Fruit fly (Drosophila melanogaster) whole organism, embryonic: Measurements from ENCODE around the gene CG6180.

Source experiments
- Ada2b ChIP-seq: fragments of 200-800 bp; sonication (Bioruptor generic); IDR thresholded peaks from 2 replicates; pipeline ENCODE4 v1.3.6; 2022; ENCODE audit warnings: missing biosample characterization, missing genetic modification characterization
- Atf6 ChIP-seq: fragments of 200-800 bp; sonication (Bioruptor generic); IDR thresholded peaks from 2 replicates; pipeline ENCODE4 v1.3.6; 2022; ENCODE audit warnings: missing biosample characterization, missing genetic modification characterization
- B-H1 ChIP-seq: fragments of 200-800 bp; sonication (Bioruptor generic); IDR thresholded peaks from 3 replicates; pipeline ENCODE4 v1.3.6; 2022; ENCODE audit warnings: missing biosample characterization, missing genetic modification characterization
- Bgb ChIP-seq: fragments of 200-800 bp; sonication (Bioruptor generic); IDR thresholded peaks from 2 replicates; pipeline ENCODE4 v1.3.6; 2022; ENCODE audit warnings: missing biosample characterization, missing genetic modification characterization; ENCODE audit not compliant: partially characterized antibody
- CG11504 ChIP-seq: fragments of 200-800 bp; sonication (Bioruptor generic); optimal IDR thresholded peaks from 3 replicates; lab custom pipeline; 2019; ENCODE audit warnings: missing biosample characterization, mild to moderate bottlenecking, missing genetic modification characterization, moderate library complexity
- CG11696 ChIP-seq: fragments of 200-800 bp; sonication (Bioruptor generic); IDR thresholded peaks from 2 replicates; pipeline ENCODE4 v1.3.6; 2022; ENCODE audit warnings: missing biosample characterization, missing genetic modification characterization
- CG12391 ChIP-seq: fragments of 200-800 bp; sonication (Bioruptor generic); optimal IDR thresholded peaks from 3 replicates; lab custom pipeline; 2018; ENCODE audit warnings: missing biosample characterization, mild to moderate bottlenecking, missing genetic modification characterization, moderate library complexity
- CG1529 ChIP-seq: fragments of 200-800 bp; sonication (Bioruptor generic); optimal IDR thresholded peaks from 3 replicates; lab custom pipeline; 2018; ENCODE audit warnings: missing biosample characterization, missing genetic modification characterization
- CG17385 ChIP-seq: fragments of 200-800 bp; sonication (Bioruptor generic); optimal IDR thresholded peaks from 3 replicates; lab custom pipeline; 2018; ENCODE audit warnings: missing biosample characterization, mild to moderate bottlenecking, missing genetic modification characterization
- CG2129 ChIP-seq: fragments of 200-800 bp; sonication (Bioruptor generic); IDR thresholded peaks from 2 replicates; pipeline ENCODE4 v1.3.6; 2022; ENCODE audit warnings: missing biosample characterization, missing genetic modification characterization; ENCODE audit not compliant: partially characterized antibody
- CG32532 ChIP-seq: fragments of 200-800 bp; sonication (Bioruptor generic); IDR thresholded peaks from 2 replicates; pipeline ENCODE4 v1.3.6; 2022; ENCODE audit warnings: missing biosample characterization, missing genetic modification characterization
- CG32767 ChIP-seq: fragments of 200-800 bp; sonication (Bioruptor generic); IDR thresholded peaks from 2 replicates; pipeline ENCODE4 v1.3.6; 2022; ENCODE audit warnings: missing biosample characterization, missing genetic modification characterization
- CG6272 ChIP-seq: fragments of 200-800 bp; sonication (Bioruptor generic); IDR thresholded peaks from 2 replicates; pipeline ENCODE4 v1.3.6; 2022; ENCODE audit warnings: missing biosample characterization, missing genetic modification characterization
- CG6654 ChIP-seq: fragments of 200-800 bp; sonication (Bioruptor generic); optimal IDR thresholded peaks from 2 replicates; lab custom pipeline; 2017; ENCODE audit warnings: missing biosample characterization, mild to moderate bottlenecking, missing genetic modification characterization
- CG9609 ChIP-seq: fragments of 200-800 bp; sonication (Bioruptor generic); optimal IDR thresholded peaks from 3 replicates; lab custom pipeline; 2016; ENCODE audit warnings: missing biosample characterization, missing genetic modification characterization
- CkIIα-i1 ChIP-seq: fragments of 200-800 bp; sonication (Bioruptor generic); IDR thresholded peaks from 2 replicates; pipeline ENCODE4 v1.3.6; 2022; ENCODE audit warnings: missing biosample characterization, missing genetic modification characterization
- CrebB ChIP-seq: fragments of 200-800 bp; sonication (Bioruptor generic); optimal IDR thresholded peaks from 3 replicates; lab custom pipeline; 2018; ENCODE audit warnings: missing biosample characterization, mild to moderate bottlenecking, missing genetic modification characterization
- HLH54F ChIP-seq: fragments of 200-800 bp; sonication (Bioruptor generic); optimal IDR thresholded peaks from 3 replicates; lab custom pipeline; 2016; ENCODE audit warnings: missing biosample characterization, missing genetic modification characterization
- Hmr ChIP-seq: fragments of 200-800 bp; sonication (Bioruptor generic); optimal IDR thresholded peaks from 3 replicates; lab custom pipeline; 2017; ENCODE audit warnings: mild to moderate bottlenecking, missing biosample characterization, missing genetic modification reagents, missing genetic modification characterization
- Opbp ChIP-seq: fragments of 200-800 bp; sonication (Bioruptor generic); IDR thresholded peaks from 3 replicates; pipeline ENCODE4 v1.3.6; 2022; ENCODE audit warnings: missing biosample characterization, missing genetic modification characterization; ENCODE audit not compliant: partially characterized antibody
- Optix ChIP-seq: fragments of 200-800 bp; sonication (Bioruptor generic); IDR thresholded peaks from 3 replicates; pipeline ENCODE4 v1.3.6; 2022; ENCODE audit warnings: missing biosample characterization, missing genetic modification characterization
- Sox100B ChIP-seq: fragments of 200-800 bp; sonication (Bioruptor generic); optimal IDR thresholded peaks from 3 replicates; lab custom pipeline; 2018; ENCODE audit warnings: missing biosample characterization, mild to moderate bottlenecking, missing genetic modification characterization
- Sry-δ ChIP-seq: fragments of 200-800 bp; sonication (Bioruptor generic); optimal IDR thresholded peaks from 2 replicates; lab custom pipeline; 2016; ENCODE audit warnings: missing biosample characterization, missing genetic modification characterization
- Ssrp ChIP-seq: fragments of 200-800 bp; sonication (Bioruptor generic); optimal IDR thresholded peaks from 2 replicates; lab custom pipeline; 2018; ENCODE audit warnings: missing biosample characterization, mild to moderate bottlenecking, missing genetic modification characterization, moderate library complexity
- Usf ChIP-seq: fragments of 200-800 bp; sonication (Bioruptor generic); optimal IDR thresholded peaks from 2 replicates; lab custom pipeline; 2017; ENCODE audit warnings: missing genotype, missing biosample characterization, missing genetic modification characterization
- Xbp1 ChIP-seq: fragments of 200-800 bp; sonication (Bioruptor generic); optimal IDR thresholded peaks from 3 replicates; lab custom pipeline; 2016; ENCODE audit warnings: missing biosample characterization, mild to moderate bottlenecking, missing genetic modification characterization
- ase ChIP-seq: fragments of 200-800 bp; sonication (Bioruptor generic); IDR thresholded peaks from 3 replicates; pipeline ENCODE4 v1.3.6; 2022; ENCODE audit warnings: missing biosample characterization, missing genetic modification characterization
- ash1 ChIP-seq: fragments of 200-800 bp; sonication (Bioruptor generic); optimal IDR thresholded peaks from 2 replicates; lab custom pipeline; 2018; ENCODE audit warnings: missing biosample characterization, mild to moderate bottlenecking, missing genetic modification characterization
- btn ChIP-seq: fragments of 200-800 bp; sonication (Bioruptor generic); optimal IDR thresholded peaks from 2 replicates; lab custom pipeline; 2016; ENCODE audit warnings: missing biosample characterization, missing genetic modification characterization
- chif ChIP-seq, 2 experiments: fragments of 200-800 bp; sonication (Bioruptor generic); optimal IDR thresholded peaks; 3 replicates each; lab custom pipeline; 2016; ENCODE audit warnings: missing biosample characterization in 2 of 2, missing genetic modification characterization in 2 of 2
- dm ChIP-seq: fragments of 200-800 bp; sonication (Bioruptor generic); optimal IDR thresholded peaks from 3 replicates; lab custom pipeline; 2016; ENCODE audit warnings: missing biosample characterization, missing genetic modification characterization
- emc ChIP-seq: fragments of 200-800 bp; sonication (Bioruptor generic); optimal IDR thresholded peaks from 2 replicates; lab custom pipeline; 2016; ENCODE audit warnings: missing biosample characterization, missing genetic modification characterization
- gcm ChIP-seq: fragments of 200-800 bp; sonication (Bioruptor generic); optimal IDR thresholded peaks from 2 replicates; lab custom pipeline; 2019; ENCODE audit warnings: missing biosample characterization, mild to moderate bottlenecking, missing genetic modification characterization, moderate library complexity
- hkb ChIP-seq, 2 experiments: fragments of 200-800 bp in 1 of 2; fragments of >200 bp in 1 of 2; sonication (Bioruptor generic) in 1 of 2; IDR thresholded peaks in 1 of 2; optimal IDR thresholded peaks in 1 of 2; 2 replicates each; pipeline versions ENCODE4 v1.3.6 to Lab custom; 2017 to 2022; ENCODE audit warnings: missing biosample characterization in 1 of 2, missing genetic modification characterization in 1 of 2
- hth ChIP-seq: fragments of >200 bp; optimal IDR thresholded peaks from 2 replicates; lab custom pipeline; 2017; ENCODE audit warnings: inconsistent platforms
- inv ChIP-seq: fragments of 200-800 bp; sonication (Bioruptor generic); IDR thresholded peaks from 2 replicates; pipeline ENCODE4 v1.3.6; 2022; ENCODE audit warnings: missing biosample characterization, missing genetic modification characterization; ENCODE audit not compliant: partially characterized antibody
- kay ChIP-seq: fragments of 200-800 bp; sonication (Bioruptor generic); optimal IDR thresholded peaks from 2 replicates; lab custom pipeline; 2016; ENCODE audit warnings: missing biosample characterization, missing genetic modification characterization
- ken ChIP-seq: fragments of 200-800 bp; sonication (Bioruptor generic); IDR thresholded peaks from 3 replicates; pipeline ENCODE4 v1.3.6; 2022; ENCODE audit warnings: missing biosample characterization, missing genetic modification characterization
- lbe ChIP-seq: fragments of 200-800 bp; sonication (Bioruptor generic); optimal IDR thresholded peaks from 2 replicates; lab custom pipeline; 2016; ENCODE audit warnings: missing biosample characterization, mild to moderate bottlenecking, missing genetic modification characterization
- maf-S ChIP-seq: fragments of 200-800 bp; sonication (Bioruptor generic); optimal IDR thresholded peaks from 2 replicates; lab custom pipeline; 2016; ENCODE audit warnings: missing biosample characterization, missing genetic modification characterization
- mam ChIP-seq: fragments of 200-800 bp; sonication (Bioruptor generic); optimal IDR thresholded peaks from 3 replicates; lab custom pipeline; 2016; ENCODE audit warnings: missing biosample characterization, missing genetic modification characterization
- nmo ChIP-seq: fragments of 200-800 bp; sonication (Bioruptor generic); optimal IDR thresholded peaks from 2 replicates; lab custom pipeline; 2018; ENCODE audit warnings: missing biosample characterization, mild to moderate bottlenecking, missing genetic modification characterization, moderate library complexity
- nom ChIP-seq: fragments of 200-800 bp; sonication (Bioruptor generic); optimal IDR thresholded peaks from 2 replicates; lab custom pipeline; 2017; ENCODE audit warnings: missing biosample characterization, missing genetic modification characterization, mild to moderate bottlenecking, moderate library complexity, missing genetic modification reagents
- otp ChIP-seq: fragments of 200-800 bp; sonication (Bioruptor generic); IDR thresholded peaks from 3 replicates; pipeline ENCODE4, ENCODE4 v1.3.6; 2022; ENCODE audit warnings: missing biosample characterization, missing genetic modification characterization
- sd ChIP-seq: fragments of 200-800 bp; sonication (Bioruptor generic); optimal IDR thresholded peaks from 3 replicates; lab custom pipeline; 2018; ENCODE audit warnings: missing biosample characterization, mild to moderate bottlenecking, missing genetic modification characterization, moderate library complexity
- slou ChIP-seq: fragments of 200-800 bp; sonication (Bioruptor generic); optimal IDR thresholded peaks from 3 replicates; lab custom pipeline; 2016; ENCODE audit warnings: missing biosample characterization, missing genetic modification characterization
- sqz ChIP-seq: fragments of 200-800 bp; sonication (Bioruptor generic); optimal IDR thresholded peaks from 3 replicates; lab custom pipeline; 2018; ENCODE audit warnings: missing biosample characterization, mild to moderate bottlenecking, missing genetic modification characterization
- toy ChIP-seq: fragments of 200-800 bp; sonication (Bioruptor generic); IDR thresholded peaks from 2 replicates; pipeline ENCODE4 v1.3.6; 2022; ENCODE audit warnings: missing biosample characterization, missing genetic modification characterization
- unc-4 ChIP-seq: fragments of 200-800 bp; sonication (Bioruptor generic); IDR thresholded peaks from 2 replicates; pipeline ENCODE4 v1.3.6; 2022; ENCODE audit warnings: missing biosample characterization, missing genetic modification characterization; ENCODE audit not compliant: partially characterized antibody
- zen2 ChIP-seq: fragments of 200-800 bp; sonication (Bioruptor generic); IDR thresholded peaks from 3 replicates; pipeline ENCODE4 v1.3.6; 2022; ENCODE audit warnings: missing biosample characterization, missing genetic modification characterization; ENCODE audit not compliant: partially characterized antibody

CG6180 gene

DNA sequence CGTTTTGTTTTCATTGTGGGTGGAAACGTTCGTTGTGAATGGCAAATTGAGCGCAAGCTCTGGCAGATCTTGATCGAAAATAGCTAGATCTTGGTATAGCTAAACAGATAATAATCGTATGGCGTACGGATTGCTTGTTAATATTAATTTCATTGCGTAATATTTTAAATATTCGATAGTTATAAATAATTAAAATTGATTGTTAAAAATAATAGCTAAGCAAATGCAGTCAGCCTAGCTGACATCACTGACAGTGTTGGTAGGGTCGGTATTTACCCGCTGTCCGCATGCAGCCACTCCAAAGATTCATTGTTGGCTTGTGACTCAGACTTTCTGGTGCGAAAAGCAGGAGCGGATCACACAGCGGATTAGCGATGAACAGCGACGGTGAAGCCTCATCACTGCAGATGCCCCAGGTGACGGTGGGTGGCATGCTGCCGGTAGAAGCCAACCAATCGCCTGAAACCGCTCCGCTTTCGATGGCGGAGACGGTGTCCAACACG, 3.0 kb upstream of the CG6180 start, which contains the start of the genes CG5776 and spict (continued):
- peak; percentile 27 for TF ChIP-seq CG9609 (GFP tag; lab: Kevin White, UChicago)
- peak; percentile 48 for TF ChIP-seq nom (GFP tag; lab: Kevin White, UChicago)
- TF ChIP-seq Bgb (GFP tag; lab: Robert Waterston, UW): peak; percentile 54
- TF ChIP-seq CG2129 (GFP tag; lab: Robert Waterston, UW): no peak
- 0 out of 2 replicates have a peak, but pooled peaks have one; percentile 25 for TF ChIP-seq CG11696
- TF ChIP-seq CG1529 (GFP tag; lab: Kevin White, UChicago): peak; percentile 25
- peak; percentile 91 for TF ChIP-seq Hmr (GFP tag; lab: Kevin White, UChicago)
- 0 out of 2 replicates have a peak, but pooled peaks have one; percentile 5 for TF ChIP-seq toy (GFP tag; lab: Robert Waterston, UW)
- TF ChIP-seq Atf6 (GFP tag; lab: Robert Waterston, UW): peak; percentile 84
- TF ChIP-seq CG6654: no peak
- peak; percentile 22 for TF ChIP-seq maf-S (GFP tag; lab: Kevin White, UChicago)
- peak in 1 of 2 experiments; percentile 10 for TF ChIP-seq chif (GFP tag; optimal IDR thresholded peaks at IDR 0.05; lab: Kevin White, UChicago)
- peak; percentile 85 for TF ChIP-seq nmo (GFP tag; lab: Kevin White, UChicago)
- no peak for TF ChIP-seq sqz
- TF ChIP-seq hkb (optimal IDR thresholded peaks at IDR 0.05; lab: Kevin White, UChicago): peak; percentile 62
- peak; percentile 69 for TF ChIP-seq hkb (GFP tag; IDR thresholded peaks at IDR 0.05; lab: Robert Waterston, UW)
- TF ChIP-seq dm: peak; percentile 47
- TF ChIP-seq Sry-δ (GFP tag; lab: Kevin White, UChicago): no peak
- peak; percentile 92 for TF ChIP-seq CG12391 (tag; lab: Kevin White, UChicago)
- peak; percentile 81 for TF ChIP-seq sd
- TF ChIP-seq ase (GFP tag; lab: Robert Waterston, UW): peak; percentile 62; the same call in 2 of the 3 replicates
- TF ChIP-seq otp (GFP tag; lab: Robert Waterston, UW): 0 out of 3 replicates have a peak, but pooled peaks have one; percentile 40
- no peak for TF ChIP-seq hth (lab: Kevin White, UChicago)
- no peak; the same call in 1 of the 2 replicates for TF ChIP-seq CG32767
- peak; percentile 70 for TF ChIP-seq gcm (GFP tag; lab: Kevin White, UChicago)
- TF ChIP-seq Optix (GFP tag; lab: Robert Waterston, UW): peak; percentile 64; the same call in 1 of the 3 replicates
- no peak for TF ChIP-seq Sox100B (GFP tag; lab: Kevin White, UChicago)
- TF ChIP-seq btn (GFP tag; lab: Kevin White, UChicago): no peak
- TF ChIP-seq Usf: peak; percentile 67
- peak; percentile 78 for TF ChIP-seq Ssrp (tag; lab: Kevin White, UChicago)
- TF ChIP-seq Ada2b (GFP tag; lab: Robert Waterston, UW): peak; percentile 81
- no peak for TF ChIP-seq emc (GFP tag; lab: Kevin White, UChicago)
- TF ChIP-seq slou (GFP tag; lab: Kevin White, UChicago): no peak
- peak; percentile 58 for TF ChIP-seq lbe (GFP tag; lab: Kevin White, UChicago)
- no peak for TF ChIP-seq ash1
- TF ChIP-seq CrebB (tag; lab: Kevin White, UChicago): peak; percentile 55
- peak; percentile 68 for TF ChIP-seq CG17385 (GFP tag; lab: Kevin White, UChicago)
- TF ChIP-seq mam (GFP tag; lab: Kevin White, UChicago): no peak
- TF ChIP-seq kay (GFP tag; lab: Kevin White, UChicago): no peak
- no peak for TF ChIP-seq zen2 (GFP tag; lab: Robert Waterston, UW)
- TF ChIP-seq CG6272 (GFP tag; lab: Robert Waterston, UW): peak; percentile 79
- no peak for TF ChIP-seq Opbp (GFP tag; lab: Robert Waterston, UW)
- peak; percentile 39; the same call in 1 of the 2 replicates for TF ChIP-seq inv
- TF ChIP-seq B-H1 (GFP tag; lab: Robert Waterston, UW): peak; percentile 56; the same call in 2 of the 3 replicates
- TF ChIP-seq CkIIα-i1 (GFP tag; lab: Robert Waterston, UW): no peak
- peak; percentile 84 for TF ChIP-seq CG32532 (GFP tag; lab: Robert Waterston, UW)
- peak; percentile 87 for TF ChIP-seq ken (GFP tag; lab: Robert Waterston, UW)
- TF ChIP-seq CG11504 (tag; lab: Kevin White, UChicago): peak; percentile 77
- TF ChIP-seq unc-4 (GFP tag; lab: Robert Waterston, UW): no peak
- peak; percentile 75 for TF ChIP-seq Xbp1
- TF ChIP-seq HLH54F (GFP tag; lab: Kevin White, UChicago): peak; percentile 67
